Fruit fly (Drosophila melanogaster) whole organism, prepupa: Measurements from ENCODE around the gene CG14182.

Experiments used
- Blimp-1 ChIP-seq: fragments of 200-800 bp; sonication (Bioruptor generic); optimal IDR thresholded peaks from 3 replicates; lab custom pipeline; 2017; ENCODE audit warnings: missing biosample characterization, missing genetic modification characterization, mild to moderate bottlenecking, moderate library complexity, missing genetic modification reagents
- CG10669 ChIP-seq: fragments of 200-800 bp; sonication (Bioruptor generic); optimal IDR thresholded peaks from 3 replicates; lab custom pipeline; 2018; ENCODE audit warnings: missing biosample characterization, mild to moderate bottlenecking, missing genetic modification characterization, moderate library complexity
- CG11294 ChIP-seq: fragments of 200-800 bp; sonication (Bioruptor generic); IDR thresholded peaks from 2 replicates; pipeline ENCODE4 v1.3.6; 2022; ENCODE audit warnings: missing biosample characterization, missing genetic modification characterization
- CG11902 ChIP-seq: fragments of 200-800 bp; sonication (Bioruptor generic); optimal IDR thresholded peaks from 3 replicates; lab custom pipeline; 2016; ENCODE audit warnings: missing biosample characterization, missing genetic modification characterization
- CG15336 ChIP-seq: fragments of 200-800 bp; sonication (Bioruptor generic); IDR thresholded peaks from 2 replicates; pipeline ENCODE4 v1.3.6; 2022; ENCODE audit warnings: missing biosample characterization, missing genetic modification characterization
- CG16779 ChIP-seq: fragments of 200-800 bp; sonication (Bioruptor generic); optimal IDR thresholded peaks from 3 replicates; lab custom pipeline; 2017; ENCODE audit warnings: missing biosample characterization, mild to moderate bottlenecking, missing genetic modification characterization
- CG3032 ChIP-seq: fragments of 200-800 bp; optimal IDR thresholded peaks from 2 replicates; lab custom pipeline; 2019; ENCODE audit warnings: missing biosample characterization, mild to moderate bottlenecking, missing genetic modification characterization, moderate library complexity
- CG31627 ChIP-seq: fragments of 200-800 bp; sonication (Bioruptor generic); optimal IDR thresholded peaks from 3 replicates; lab custom pipeline; 2016; ENCODE audit warnings: missing biosample characterization, missing genetic modification characterization
- CG34406 ChIP-seq: fragments of 200-800 bp; sonication (Bioruptor generic); optimal IDR thresholded peaks from 3 replicates; lab custom pipeline; 2016; ENCODE audit warnings: missing biosample characterization, missing genetic modification characterization
- CG3919 ChIP-seq: fragments of 200-800 bp; sonication (Bioruptor generic); optimal IDR thresholded peaks from 3 replicates; lab custom pipeline; 2016; ENCODE audit warnings: missing biosample characterization, missing genetic modification characterization
- CG4318 ChIP-seq: fragments of 200-800 bp; sonication (Bioruptor generic); optimal IDR thresholded peaks from 3 replicates; lab custom pipeline; 2017; ENCODE audit warnings: missing biosample characterization, mild to moderate bottlenecking, missing genetic modification characterization
- CG6163 ChIP-seq: fragments of 200-800 bp; sonication (Bioruptor generic); IDR thresholded peaks from 3 replicates; pipeline ENCODE4 v1.3.6; 2022; ENCODE audit warnings: missing biosample characterization, missing genetic modification characterization
- CG6276 ChIP-seq: fragments of 200-800 bp; sonication (Bioruptor generic); optimal IDR thresholded peaks from 2 replicates; lab custom pipeline; 2017; ENCODE audit warnings: missing biosample characterization, mild to moderate bottlenecking, missing genetic modification characterization
- CG6792 ChIP-seq: fragments of 200-800 bp; sonication (Bioruptor generic); optimal IDR thresholded peaks from 3 replicates; lab custom pipeline; 2016; ENCODE audit warnings: missing biosample characterization, missing genetic modification characterization
- CG6808 ChIP-seq: fragments of 200-800 bp; sonication (Bioruptor generic); optimal IDR thresholded peaks from 3 replicates; lab custom pipeline; 2017; ENCODE audit warnings: missing biosample characterization, missing genetic modification characterization, mild to moderate bottlenecking, moderate library complexity, missing genetic modification reagents
- CG6854 ChIP-seq: fragments of 200-800 bp; sonication (Bioruptor generic); optimal IDR thresholded peaks from 2 replicates; lab custom pipeline; 2017; ENCODE audit warnings: missing biosample characterization, mild to moderate bottlenecking, missing genetic modification characterization
- CG7368 ChIP-seq: fragments of 200-800 bp; sonication (Bioruptor generic); optimal IDR thresholded peaks from 3 replicates; lab custom pipeline; 2016; ENCODE audit warnings: missing biosample characterization, missing genetic modification characterization
- CG8119 ChIP-seq: fragments of 200-800 bp; sonication (Bioruptor generic); IDR thresholded peaks from 3 replicates; pipeline ENCODE4 v1.3.6; 2022; ENCODE audit warnings: missing biosample characterization, missing genetic modification characterization
- CG8632 ChIP-seq: fragments of 200-800 bp; sonication (Bioruptor generic); optimal IDR thresholded peaks from 3 replicates; lab custom pipeline; 2016; ENCODE audit warnings: missing biosample characterization, missing genetic modification characterization
- CG9139 ChIP-seq: fragments of 200-800 bp; sonication (Bioruptor generic); optimal IDR thresholded peaks from 3 replicates; lab custom pipeline; 2017; ENCODE audit warnings: missing biosample characterization, mild to moderate bottlenecking, missing genetic modification characterization
- Eip75B ChIP-seq: fragments of 200-800 bp; sonication (Bioruptor generic); optimal IDR thresholded peaks from 3 replicates; lab custom pipeline; 2016; ENCODE audit warnings: missing biosample characterization, missing genetic modification characterization
- Eip78C ChIP-seq: fragments of 200-800 bp; sonication (Bioruptor generic); peaks from one replicate; lab custom pipeline; 2016; ENCODE audit warnings: missing biosample characterization, missing genetic modification characterization
- Ets96B ChIP-seq: fragments of 200-800 bp; optimal IDR thresholded peaks from 2 replicates; lab custom pipeline; 2019; ENCODE audit warnings: missing biosample characterization, mild to moderate bottlenecking, missing genetic modification characterization, moderate library complexity
- Gug ChIP-seq: fragments of 200-800 bp; sonication (Bioruptor generic); IDR thresholded peaks from 2 replicates; pipeline ENCODE4 v1.3.6; 2022; ENCODE audit warnings: missing biosample characterization, missing genetic modification characterization
- Hr39 ChIP-seq: fragments of 200-800 bp; sonication (Bioruptor generic); optimal IDR thresholded peaks from 2 replicates; lab custom pipeline; 2016; ENCODE audit warnings: missing biosample characterization, missing genetic modification characterization
- Hr4 ChIP-seq: fragments of 200-800 bp; sonication (Bioruptor generic); optimal IDR thresholded peaks from 3 replicates; lab custom pipeline; 2016; ENCODE audit warnings: missing biosample characterization, missing genetic modification characterization
- Lpt ChIP-seq: fragments of 200-800 bp; sonication (Bioruptor generic); optimal IDR thresholded peaks from 3 replicates; lab custom pipeline; 2016; ENCODE audit warnings: missing biosample characterization, missing genetic modification characterization
- OdsH ChIP-seq: fragments of 200-800 bp; sonication (Bioruptor generic); optimal IDR thresholded peaks from 3 replicates; lab custom pipeline; 2016; ENCODE audit warnings: missing biosample characterization, missing genetic modification characterization
- Smox ChIP-seq: fragments of 200-800 bp; sonication (Bioruptor generic); optimal IDR thresholded peaks from 3 replicates; lab custom pipeline; 2016; ENCODE audit warnings: missing biosample characterization, missing genetic modification characterization
- Sox14 ChIP-seq: fragments of 200-800 bp; sonication (Bioruptor generic); optimal IDR thresholded peaks from 3 replicates; lab custom pipeline; 2016; ENCODE audit warnings: missing biosample characterization, missing genetic modification characterization
- Sox15 ChIP-seq: fragments of 200-800 bp; sonication (Bioruptor generic); optimal IDR thresholded peaks from 3 replicates; lab custom pipeline; 2016; ENCODE audit warnings: missing biosample characterization, missing genetic modification characterization
- acj6 ChIP-seq: fragments of 200-800 bp; sonication (Bioruptor generic); optimal IDR thresholded peaks from 3 replicates; lab custom pipeline; 2016; ENCODE audit warnings: missing biosample characterization, missing genetic modification characterization
- cyc ChIP-seq: fragments of 200-800 bp; sonication (Bioruptor generic); optimal IDR thresholded peaks from 3 replicates; lab custom pipeline; 2016; ENCODE audit warnings: missing biosample characterization, missing genetic modification characterization
- dac ChIP-seq: fragments of 200-800 bp; sonication (Bioruptor generic); optimal IDR thresholded peaks from 2 replicates; lab custom pipeline; 2017; ENCODE audit warnings: missing biosample characterization, mild to moderate bottlenecking, missing genetic modification characterization
- dsx ChIP-seq: fragments of 200-800 bp; optimal IDR thresholded peaks from 3 replicates; lab custom pipeline; 2019; ENCODE audit warnings: missing biosample characterization, mild to moderate bottlenecking, missing genetic modification characterization, moderate library complexity; ENCODE audit not compliant: poor library complexity, severe bottlenecking
- eg ChIP-seq: fragments of 200-800 bp; sonication (Bioruptor generic); IDR thresholded peaks from 3 replicates; pipeline ENCODE4 v1.3.6; 2022; ENCODE audit warnings: missing biosample characterization, missing genetic modification characterization
- esn ChIP-seq: fragments of 200-800 bp; sonication (Bioruptor generic); optimal IDR thresholded peaks from 2 replicates; lab custom pipeline; 2016; ENCODE audit warnings: missing biosample characterization, mild to moderate bottlenecking, missing genetic modification characterization, moderate library complexity
- fd59A ChIP-seq: fragments of 200-800 bp; sonication (Bioruptor generic); optimal IDR thresholded peaks from 2 replicates; lab custom pipeline; 2017; ENCODE audit warnings: missing biosample characterization, mild to moderate bottlenecking, missing genetic modification characterization, missing genetic modification reagents
- fd85E ChIP-seq: fragments of 200-800 bp; sonication (Bioruptor generic); optimal IDR thresholded peaks from 3 replicates; lab custom pipeline; 2016; ENCODE audit warnings: missing biosample characterization, missing genetic modification characterization
- lz ChIP-seq: fragments of 200-800 bp; sonication (Bioruptor generic); optimal IDR thresholded peaks from 3 replicates; lab custom pipeline; 2016; ENCODE audit warnings: missing biosample characterization, missing genetic modification characterization
- salr ChIP-seq, 2 experiments: fragments of 200-800 bp; sonication (Bioruptor generic); optimal IDR thresholded peaks; 3 replicates each; lab custom pipeline; 2016 to 2018; ENCODE audit warnings: missing biosample characterization in 2 of 2, missing genetic modification characterization in 2 of 2, mild to moderate bottlenecking in 1 of 2
- spab ChIP-seq: fragments of 200-800 bp; sonication (Bioruptor generic); optimal IDR thresholded peaks from 2 replicates; lab custom pipeline; 2017; ENCODE audit warnings: missing biosample characterization, mild to moderate bottlenecking, missing genetic modification characterization, missing genetic modification reagents
- ss ChIP-seq, 2 experiments: fragments of 200-800 bp; sonication (Bioruptor generic); optimal IDR thresholded peaks; 2 replicates in 1 of 2; 3 replicates in 1 of 2; lab custom pipeline; 2017 to 2018; ENCODE audit warnings: mild to moderate bottlenecking in 2 of 2, missing biosample characterization in 2 of 2, missing genetic modification characterization in 2 of 2, moderate library complexity in 1 of 2
- svp ChIP-seq: fragments of 200-800 bp; sonication (Bioruptor generic); peaks from one replicate; lab custom pipeline; 2016; ENCODE audit warnings: missing biosample characterization, missing genetic modification characterization
- topi ChIP-seq: fragments of 200-800 bp; sonication (Bioruptor generic); optimal IDR thresholded peaks from 3 replicates; lab custom pipeline; 2016; ENCODE audit warnings: missing biosample characterization, missing genetic modification characterization
- vri ChIP-seq: fragments of 200-800 bp; sonication (Bioruptor generic); optimal IDR thresholded peaks from 3 replicates; lab custom pipeline; 2016; ENCODE audit warnings: missing biosample characterization, mild to moderate bottlenecking, missing genetic modification characterization

CG14182 gene

dm6 chr3L:20004442-20004869 lies 24.8 kb upstream of the CG14182 start:
- TF ChIP-seq Smox (GFP tag; lab: Kevin White, UChicago) (no peak), Eip78C (peak; percentile 61)

- TF ChIP-seq OdsH (no peak), CG10669 (GFP tag; lab: Kevin White, UChicago) (peak; percentile 0)
These were observed 23.6 kb upstream of the CG14182 start for dm6 chr3L:20003235-20003493.

dm6 chr3L:20002482-20003234 lies 23.0 kb upstream of the CG14182 start, which contains the start of gene CG7668:
TSS of gene CG7668 (plus strand) at chr3L:20002736.
- TF ChIP-seq salr (GFP tag; optimal IDR thresholded peaks at IDR 0.05; lab: Kevin White, UChicago) (peak in 1 of 2 experiments; percentile 80), CG6808 (GFP tag; lab: Kevin White, UChicago) (peak; percentile 87), CG11902 (GFP tag; lab: Kevin White, UChicago) (peak; percentile 82), CG15336 (GFP tag; lab: Robert Waterston, UW) (peak; percentile 92), CG8632 (GFP tag; lab: Kevin White, UChicago) (peak; percentile 90), Sox14 (GFP tag; lab: Kevin White, UChicago) (peak; percentile 92), fd59A (GFP tag; lab: Kevin White, UChicago) (peak; percentile 79), CG8119 (GFP tag; lab: Robert Waterston, UW) (peak; percentile 92), CG34406 (peak; percentile 92), acj6 (GFP tag; lab: Kevin White, UChicago) (peak; percentile 94), topi (GFP tag; lab: Kevin White, UChicago) (peak; percentile 93), CG3032 (tag; lab: Kevin White, UChicago) (peak; percentile 92), dsx (GFP tag; lab: Kevin White, UChicago) (peak; percentile 91), Sox15 (GFP tag; lab: Kevin White, UChicago) (peak; percentile 87), Blimp-1 (GFP tag; lab: Kevin White, UChicago) (peak; percentile 79), CG9139 (GFP tag; lab: Kevin White, UChicago) (peak; percentile 83), CG6854 (GFP tag; lab: Kevin White, UChicago) (peak; percentile 75), eg (GFP tag; lab: Robert Waterston, UW) (no peak; the same call in 2 of the 3 replicates), CG7368 (peak; percentile 84), Lpt (GFP tag; lab: Kevin White, UChicago) (peak; percentile 84), OdsH (peak; percentile 92), cyc (GFP tag; lab: Kevin White, UChicago) (peak; percentile 89), CG10669 (GFP tag; lab: Kevin White, UChicago) (peak; percentile 87), CG16779 (tag; lab: Kevin White, UChicago) (no peak), svp (GFP tag; lab: Kevin White, UChicago) (no peak), CG31627 (peak; percentile 94), esn (GFP tag; lab: Kevin White, UChicago) (peak; percentile 96), Eip75B (GFP tag; lab: Kevin White, UChicago) (peak; percentile 92), CG6163 (no peak; the same call in 2 of the 3 replicates), Hr39 (GFP tag; lab: Kevin White, UChicago) (peak; percentile 92), spab (peak; percentile 81), ss (GFP tag; optimal IDR thresholded peaks at IDR 0.05; lab: Kevin White, UChicago) (peak; percentile 80 to 88), dac (GFP tag; lab: Kevin White, UChicago) (peak; percentile 57), CG3919 (GFP tag; lab: Kevin White, UChicago) (peak; percentile 93), CG6276 (GFP tag; lab: Kevin White, UChicago) (peak; percentile 90), CG6792 (GFP tag; lab: Kevin White, UChicago) (peak; percentile 88), Gug (GFP tag; lab: Robert Waterston, UW) (peak; percentile 84), CG11294 (no peak; the same call in 1 of the 2 replicates), fd85E (GFP tag; lab: Kevin White, UChicago) (peak; percentile 41), lz (peak; percentile 93), Hr4 (GFP tag; lab: Kevin White, UChicago) (peak; percentile 91), vri (GFP tag; lab: Kevin White, UChicago) (peak; percentile 86), Smox (GFP tag; lab: Kevin White, UChicago) (peak; percentile 92), CG4318 (peak; percentile 68), Ets96B (tag; lab: Kevin White, UChicago) (peak; percentile 93)
